Worm (Caenorhabditis elegans) whole organism, L1 larva: ENCODE data around the gene F37C12.14.

Source experiments
- C04F5.9 ChIP-seq: sonication (generic microtip); optimal IDR thresholded peaks from 2 replicates; lab custom pipeline; 2016; ENCODE audit warnings: missing genetic modification characterization, missing compliant biosample characterization
- C16A3.4 ChIP-seq: fragments of 150-350 bp; optimal IDR thresholded peaks from 2 replicates; lab custom pipeline; 2014; ENCODE audit warnings: missing biosample characterization, missing genetic modification characterization
- F16B12.6 ChIP-seq: fragments of 150-350 bp; optimal IDR thresholded peaks from 2 replicates; lab custom pipeline; 2014; ENCODE audit warnings: missing biosample characterization, missing genetic modification characterization
- aha-1 ChIP-seq: fragments of 150-350 bp; optimal IDR thresholded peaks from 2 replicates; lab custom pipeline; 2014; ENCODE audit warnings: missing biosample characterization, missing genetic modification characterization
- alr-1 ChIP-seq: fragments of 200-800 bp; sonication (Bioruptor generic); optimal IDR thresholded peaks from 2 replicates; lab custom pipeline; 2018; ENCODE audit warnings: borderline replicate concordance, mild to moderate bottlenecking, missing genetic modification characterization, missing compliant biosample characterization
- blmp-1 ChIP-seq: fragments of 150-350 bp; optimal IDR thresholded peaks from 2 replicates; lab custom pipeline; 2014; ENCODE audit warnings: missing biosample characterization, missing genetic modification characterization
- ceh-63 ChIP-seq: fragments of 200-800 bp; sonication (Bioruptor generic); optimal IDR thresholded peaks from 2 replicates; lab custom pipeline; 2018; ENCODE audit warnings: mild to moderate bottlenecking, missing genetic modification characterization, missing compliant biosample characterization
- ceh-82 ChIP-seq, 3 experiments: fragments of 150-350 bp in 1 of 3; sonication (generic microtip) in 2 of 3; optimal IDR thresholded peaks; 2 replicates each; lab custom pipeline; 2014 to 2017; ENCODE audit warnings: missing biosample characterization in 3 of 3, missing genetic modification characterization in 3 of 3
- dpl-1 ChIP-seq, 3 experiments: fragments of 150-350 bp in 2 of 3; sonication (generic microtip) in 1 of 3; optimal IDR thresholded peaks; 2 replicates each; lab custom pipeline; 2014 to 2017; ENCODE audit warnings: missing biosample characterization in 3 of 3, missing genetic modification characterization in 3 of 3, missing genetic modification reagents in 3 of 3
- efl-3 ChIP-seq: fragments of 200-800 bp; sonication (Bioruptor generic); optimal IDR thresholded peaks from 2 replicates; lab custom pipeline; 2018; ENCODE audit warnings: mild to moderate bottlenecking, missing genetic modification characterization, missing compliant biosample characterization
- egl-13 ChIP-seq: sonication (generic microtip); optimal IDR thresholded peaks from 2 replicates; lab custom pipeline; 2016; ENCODE audit warnings: missing genotype, missing genetic modification reagents, missing genetic modification characterization, missing compliant biosample characterization
- egl-27 ChIP-seq, 2 experiments: fragments of 150-350 bp in 1 of 2; sonication (generic microtip); optimal IDR thresholded peaks; 3 replicates each; lab custom pipeline; 2017 to 2018; ENCODE audit warnings: missing biosample characterization in 2 of 2, missing genetic modification characterization in 2 of 2, missing genetic modification reagents in 2 of 2
- elt-3 ChIP-seq, 6 experiments: fragments of 150-350 bp in 1 of 6; sonication (generic microtip); optimal IDR thresholded peaks; 2 replicates each; lab custom pipeline; 2017 to 2018; ENCODE audit warnings: missing biosample characterization in 6 of 6, missing genetic modification characterization in 6 of 6, inconsistent platforms in 1 of 6
- ets-5 ChIP-seq: fragments of 200-800 bp; sonication (Bioruptor generic); IDR thresholded peaks from 2 replicates; pipeline ENCODE4 v1.3.6; 2022; ENCODE audit warnings: missing genetic modification characterization, missing compliant biosample characterization
- fkh-10 ChIP-seq: sonication (generic microtip); optimal IDR thresholded peaks from 2 replicates; lab custom pipeline; 2017; ENCODE audit warnings: missing biosample characterization, missing genetic modification reagents, missing genetic modification characterization
- fkh-4 ChIP-seq: sonication (generic microtip); optimal IDR thresholded peaks from 2 replicates; lab custom pipeline; 2016; ENCODE audit warnings: missing compliant biosample characterization, missing genetic modification characterization, borderline replicate concordance
- hlh-4 ChIP-seq: sonication (generic microtip); optimal IDR thresholded peaks from 2 replicates; lab custom pipeline; 2016; ENCODE audit warnings: mild to moderate bottlenecking, missing genetic modification characterization, missing compliant biosample characterization
- irx-1 ChIP-seq: sonication (generic microtip); optimal IDR thresholded peaks from 2 replicates; lab custom pipeline; 2016; ENCODE audit warnings: missing genetic modification characterization, missing compliant biosample characterization
- isw-1 ChIP-seq: fragments of 200-800 bp; sonication (Bioruptor generic); IDR thresholded peaks from 2 replicates; pipeline ENCODE4 v1.3.6; 2022; ENCODE audit warnings: missing genetic modification characterization, missing compliant biosample characterization
- jun-1 ChIP-seq: fragments of 150-350 bp; optimal IDR thresholded peaks from 2 replicates; lab custom pipeline; 2014; ENCODE audit warnings: missing biosample characterization, missing genetic modification reagents, missing genetic modification characterization
- lin-13 ChIP-seq: fragments of 150-350 bp; optimal IDR thresholded peaks from 2 replicates; lab custom pipeline; 2014; ENCODE audit warnings: missing biosample characterization, missing genetic modification reagents, missing genetic modification characterization
- lin-14 ChIP-seq: fragments of 200-800 bp; sonication (Bioruptor generic); optimal IDR thresholded peaks from 2 replicates; lab custom pipeline; 2018; ENCODE audit warnings: mild to moderate bottlenecking, missing genetic modification characterization, moderate library complexity, missing compliant biosample characterization
- lin-15B ChIP-seq: fragments of 150-350 bp; sonication (generic microtip); optimal IDR thresholded peaks from 3 replicates; lab custom pipeline; 2014; ENCODE audit warnings: missing biosample characterization, missing genetic modification characterization
- lin-35 ChIP-seq, 2 experiments: fragments of 150-350 bp; optimal IDR thresholded peaks; 2 replicates each; lab custom pipeline; 2014; ENCODE audit warnings: missing biosample characterization in 2 of 2, missing genetic modification characterization in 2 of 2, missing genetic modification reagents in 2 of 2
- lin-39 ChIP-seq: fragments of 150-350 bp; optimal IDR thresholded peaks from 2 replicates; lab custom pipeline; 2014; ENCODE audit warnings: missing biosample characterization, missing genetic modification reagents, missing genetic modification characterization
- lsy-2 ChIP-seq, 2 experiments: fragments of 150-350 bp; optimal IDR thresholded peaks; 2 replicates each; lab custom pipeline; 2014; ENCODE audit warnings: missing biosample characterization in 2 of 2, missing genetic modification characterization in 2 of 2
- mdl-1 ChIP-seq, 2 experiments: fragments of 150-350 bp; optimal IDR thresholded peaks; 2 replicates each; lab custom pipeline; 2014 to 2017; ENCODE audit warnings: missing biosample characterization in 2 of 2, missing genetic modification characterization in 2 of 2, inconsistent platforms in 1 of 2
- mef-2 ChIP-seq: fragments of 150-350 bp; optimal IDR thresholded peaks from 2 replicates; lab custom pipeline; 2014; ENCODE audit warnings: missing biosample characterization, missing genetic modification characterization
- nhr-19 ChIP-seq: fragments of 200-800 bp; sonication (Bioruptor generic); conservative IDR thresholded peaks from 2 replicates; pipeline ENCODE4 v1.3.6; 2022; ENCODE audit warnings: missing genetic modification characterization, missing compliant biosample characterization
- nhr-20 ChIP-seq: sonication (generic microtip); optimal IDR thresholded peaks from 2 replicates; lab custom pipeline; 2016; ENCODE audit warnings: mild to moderate bottlenecking, missing genetic modification characterization, missing compliant biosample characterization
- nhr-28 ChIP-seq: fragments of 150-350 bp; optimal IDR thresholded peaks from 2 replicates; lab custom pipeline; 2014; ENCODE audit warnings: missing biosample characterization, missing genetic modification characterization
- nhr-71 ChIP-seq: sonication (generic microtip); optimal IDR thresholded peaks from 2 replicates; lab custom pipeline; 2016; ENCODE audit warnings: mild to moderate bottlenecking, missing genetic modification characterization, moderate library complexity, missing compliant biosample characterization
- nhr-76 ChIP-seq: sonication (generic microtip); optimal IDR thresholded peaks from 2 replicates; lab custom pipeline; 2017; ENCODE audit warnings: missing biosample characterization, missing genetic modification characterization
- nhr-77 ChIP-seq: fragments of 150-350 bp; optimal IDR thresholded peaks from 2 replicates; lab custom pipeline; 2014; ENCODE audit warnings: missing biosample characterization, missing genetic modification characterization
- nhr-85 ChIP-seq: sonication (generic microtip); peaks from one replicate; lab custom pipeline; 2016; ENCODE audit warnings: missing genetic modification characterization, inconsistent platforms, missing compliant biosample characterization
- pag-3 ChIP-seq: sonication (generic microtip); optimal IDR thresholded peaks from 2 replicates; lab custom pipeline; 2017; ENCODE audit warnings: missing genetic modification characterization, mild to moderate bottlenecking, missing compliant biosample characterization, antibody characterized with exemption, borderline replicate concordance; ENCODE audit not compliant: insufficient read depth
- skn-1 ChIP-seq: fragments of 150-350 bp; optimal IDR thresholded peaks from 2 replicates; lab custom pipeline; 2014; ENCODE audit warnings: missing biosample characterization, missing genetic modification characterization
- snpc-4 ChIP-seq: fragments of 150-350 bp; optimal IDR thresholded peaks from 2 replicates; lab custom pipeline; 2014; ENCODE audit warnings: missing biosample characterization, missing genetic modification characterization
- snu-23 ChIP-seq: sonication (generic microtip); optimal IDR thresholded peaks from 2 replicates; lab custom pipeline; 2016; ENCODE audit warnings: missing genetic modification characterization, missing compliant biosample characterization
- sup-37 ChIP-seq: fragments of 200-800 bp; sonication (Bioruptor generic); optimal IDR thresholded peaks from 2 replicates; lab custom pipeline; 2018; ENCODE audit warnings: mild to moderate bottlenecking, missing genetic modification characterization, missing compliant biosample characterization
- swsn-7 ChIP-seq: sonication (generic microtip); optimal IDR thresholded peaks from 2 replicates; lab custom pipeline; 2016; ENCODE audit warnings: missing genetic modification characterization, missing compliant biosample characterization
- tbx-2 ChIP-seq: sonication (generic microtip); optimal IDR thresholded peaks from 2 replicates; lab custom pipeline; 2016; ENCODE audit warnings: missing genetic modification characterization, missing compliant biosample characterization
- tlp-1 ChIP-seq: fragments of 150-350 bp; optimal IDR thresholded peaks from 2 replicates; lab custom pipeline; 2014; ENCODE audit warnings: missing biosample characterization, missing genetic modification characterization
- unc-130 ChIP-seq: fragments of 150-350 bp; optimal IDR thresholded peaks from 2 replicates; lab custom pipeline; 2017; ENCODE audit warnings: missing biosample characterization, missing genetic modification characterization, inconsistent platforms
- unc-30 ChIP-seq: sonication (generic microtip); optimal IDR thresholded peaks from 2 replicates; lab custom pipeline; 2017; ENCODE audit warnings: missing biosample characterization, missing genetic modification characterization
- unc-62 ChIP-seq: fragments of 150-350 bp; optimal IDR thresholded peaks from 2 replicates; lab custom pipeline; 2014; ENCODE audit warnings: missing biosample characterization, missing genetic modification reagents, missing genetic modification characterization
- unc-86 ChIP-seq: sonication (generic microtip); optimal IDR thresholded peaks from 2 replicates; lab custom pipeline; 2016; ENCODE audit warnings: missing genetic modification characterization, missing compliant biosample characterization
- vab-15 ChIP-seq: sonication (generic microtip); optimal IDR thresholded peaks from 2 replicates; lab custom pipeline; 2017; ENCODE audit warnings: missing genotype, mild to moderate bottlenecking, missing genetic modification characterization, missing compliant biosample characterization
- zip-4 ChIP-seq: fragments of 200-800 bp; sonication (Bioruptor generic); optimal IDR thresholded peaks from 2 replicates; lab custom pipeline; 2018; ENCODE audit warnings: mild to moderate bottlenecking, missing genetic modification characterization, moderate library complexity, missing compliant biosample characterization
- ztf-4 ChIP-seq: fragments of 150-350 bp; optimal IDR thresholded peaks from 2 replicates; lab custom pipeline; 2014; ENCODE audit warnings: missing biosample characterization, missing genetic modification characterization

The F37C12.14 gene

DNA sequence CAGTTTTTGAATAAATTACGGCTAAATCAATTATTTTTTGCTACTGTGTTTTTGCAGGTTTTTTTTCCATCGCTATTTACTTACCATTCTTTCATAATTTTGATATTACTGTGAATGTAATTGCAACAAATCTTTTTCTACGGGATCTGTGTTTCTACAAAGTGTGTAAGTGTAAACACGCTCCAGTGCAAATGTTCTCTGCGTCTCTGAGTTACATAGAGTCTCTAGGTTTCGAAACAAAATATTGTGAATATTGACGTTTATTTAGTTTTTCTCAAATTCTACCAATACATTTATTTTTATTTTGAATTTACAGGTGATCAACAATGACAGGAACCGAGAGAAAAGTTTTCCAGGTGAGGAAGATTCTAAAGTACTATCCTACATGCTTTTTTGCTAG is 1.4 kb downstream of the F37C12.14 start, which contains the start of gene yju-2 (continued):
- TF ChIP-seq tbx-2 (tag; lab: Kevin White, UChicago) = peak; percentile 13
- no peak for TF ChIP-seq pag-3
- TF ChIP-seq nhr-85 (tag; lab: Kevin White, UChicago) = peak; percentile 67
- no peak for TF ChIP-seq mdl-1 (tag; optimal IDR thresholded peaks at IDR 0.05; lab: Kevin White, UChicago)
- TF ChIP-seq fkh-10 (GFP tag; lab: Kevin White, UChicago) = no peak
- TF ChIP-seq C04F5.9 (tag; lab: Kevin White, UChicago) = no peak
- no peak for TF ChIP-seq mef-2 (tag; lab: Kevin White, UChicago)
- TF ChIP-seq isw-1 (GFP tag; lab: Robert Waterston, UW) = peak; percentile 49
- no peak for TF ChIP-seq nhr-28 (tag; lab: Kevin White, UChicago)
- TF ChIP-seq swsn-7 (tag; lab: Kevin White, UChicago) = peak; percentile 27
- no peak for TF ChIP-seq nhr-76
- TF ChIP-seq fkh-4 (tag; lab: Kevin White, UChicago) = no peak
- no peak for TF ChIP-seq hlh-4 (tag; lab: Kevin White, UChicago)
- peak; percentile 40 for TF ChIP-seq nhr-20
- TF ChIP-seq ceh-63 (GFP tag; lab: Kevin White, UChicago) = no peak
- no peak for TF ChIP-seq egl-13 (tag; lab: Kevin White, UChicago)
- TF ChIP-seq lin-39 (tag; lab: Kevin White, UChicago) = no peak
- no peak for TF ChIP-seq unc-30
- peak; percentile 59 for TF ChIP-seq skn-1 (tag; lab: Kevin White, UChicago)
- TF ChIP-seq nhr-19 (GFP tag; lab: Robert Waterston, UW) = peak; percentile 30
- no peak for TF ChIP-seq zip-4 (GFP tag; lab: Kevin White, UChicago)
- TF ChIP-seq efl-3 = no peak
- no peak for TF ChIP-seq snpc-4 (tag; lab: Kevin White, UChicago)
- peak in 1 of 2 experiments; percentile 57 for TF ChIP-seq egl-27 (tag; optimal IDR thresholded peaks at IDR 0.05; lab: Kevin White, UChicago)
- peak; percentile 82 for TF ChIP-seq lin-15B (tag; lab: Kevin White, UChicago)
- TF ChIP-seq tlp-1 = no peak
- peak; percentile 1 for TF ChIP-seq vab-15
- peak; percentile 45 for TF ChIP-seq F16B12.6 (tag; lab: Kevin White, UChicago)
- peak in 2 of 3 experiments; percentile 28 to 75 for TF ChIP-seq ceh-82 (tag; optimal IDR thresholded peaks at IDR 0.05; lab: Kevin White, UChicago)
- TF ChIP-seq irx-1 (tag; lab: Kevin White, UChicago) = no peak
- peak; percentile 70 for TF ChIP-seq lin-13

ce11 chrIII:7181822-7182221 is 3.6 kb downstream of the F37C12.14 start, which contains the start of gene epg-4:
Gene epg-4, plus strand, starts transcription at chrIII:7182167.
- TF ChIP-seq nhr-19 (GFP tag; lab: Robert Waterston, UW) (no peak), ceh-82 (tag; optimal IDR thresholded peaks at IDR 0.05; lab: Kevin White, UChicago) (peak in 1 of 3 experiments; percentile 11), nhr-28 (tag; lab: Kevin White, UChicago) (no peak), jun-1 (tag; lab: Kevin White, UChicago) (no peak), C16A3.4 (peak; percentile 50), nhr-85 (tag; lab: Kevin White, UChicago) (peak; percentile 36), unc-62 (GFP tag; lab: Kevin White, UChicago) (no peak), isw-1 (GFP tag; lab: Robert Waterston, UW) (no peak; the same call in 1 of the 2 replicates), lin-35 (GFP tag; optimal IDR thresholded peaks at IDR 0.05; lab: Kevin White, UChicago) (peak; percentile 42 to 79), unc-86 (no peak), sup-37 (GFP tag; lab: Kevin White, UChicago) (no peak), mdl-1 (tag; optimal IDR thresholded peaks at IDR 0.05; lab: Kevin White, UChicago) (peak in 1 of 2 experiments; percentile 22), aha-1 (tag; lab: Kevin White, UChicago) (no peak), dpl-1 (GFP tag; optimal IDR thresholded peaks at IDR 0.05; lab: Kevin White, UChicago) (peak; percentile 9 to 53 (median 41)), nhr-20 (peak; percentile 15), skn-1 (tag; lab: Kevin White, UChicago) (peak; percentile 47), ets-5 (no peak), lsy-2 (tag; optimal IDR thresholded peaks at IDR 0.05; lab: Kevin White, UChicago) (peak in 1 of 2 experiments; percentile 69), elt-3 (tag; optimal IDR thresholded peaks at IDR 0.05; lab: Kevin White, UChicago) (peak in 1 of 6 experiments; percentile 13), nhr-77 (tag; lab: Kevin White, UChicago) (peak; percentile 3), ztf-4 (tag; lab: Kevin White, UChicago) (no peak), mef-2 (tag; lab: Kevin White, UChicago) (no peak), alr-1 (no peak), snu-23 (peak; percentile 36), unc-130 (tag; lab: Kevin White, UChicago) (peak; percentile 22), nhr-71 (tag; lab: Kevin White, UChicago) (peak; percentile 41), blmp-1 (peak; percentile 33), tbx-2 (tag; lab: Kevin White, UChicago) (no peak), lin-14 (GFP tag; lab: Kevin White, UChicago) (peak; percentile 70), lin-15B (tag; lab: Kevin White, UChicago) (no peak)
